Worm (Caenorhabditis elegans) whole organism, midembryonic: ENCODE data around the gene atg-9.

Experiments used
- T22C8.4 ChIP-seq: fragments of 200-800 bp; sonication (Bioruptor generic); IDR thresholded peaks from 2 replicates; pipeline ENCODE4 v1.3.6; 2022; ENCODE audit warnings: missing genetic modification characterization, missing compliant biosample characterization
- cog-1 ChIP-seq: sonication (generic microtip); optimal IDR thresholded peaks from 2 replicates; lab custom pipeline; 2016; ENCODE audit warnings: missing genetic modification characterization, missing compliant biosample characterization
- tab-1 ChIP-seq: fragments of 200-800 bp; sonication (Bioruptor generic); IDR thresholded peaks from 2 replicates; pipeline ENCODE4 v1.3.6; 2022; ENCODE audit warnings: missing genetic modification characterization, missing compliant biosample characterization
- ztf-23 ChIP-seq: fragments of 200-800 bp; sonication (Bioruptor generic); IDR thresholded peaks from 2 replicates; pipeline ENCODE4 v1.3.6; 2022; ENCODE audit warnings: missing genetic modification reagents, missing genetic modification characterization, missing compliant biosample characterization
- ztf-29 ChIP-seq: fragments of 200-800 bp; sonication (Bioruptor generic); IDR thresholded peaks from 2 replicates; pipeline ENCODE4 v1.3.6; 2022; ENCODE audit warnings: missing genetic modification reagents, missing genetic modification characterization, missing compliant biosample characterization

DNA sequence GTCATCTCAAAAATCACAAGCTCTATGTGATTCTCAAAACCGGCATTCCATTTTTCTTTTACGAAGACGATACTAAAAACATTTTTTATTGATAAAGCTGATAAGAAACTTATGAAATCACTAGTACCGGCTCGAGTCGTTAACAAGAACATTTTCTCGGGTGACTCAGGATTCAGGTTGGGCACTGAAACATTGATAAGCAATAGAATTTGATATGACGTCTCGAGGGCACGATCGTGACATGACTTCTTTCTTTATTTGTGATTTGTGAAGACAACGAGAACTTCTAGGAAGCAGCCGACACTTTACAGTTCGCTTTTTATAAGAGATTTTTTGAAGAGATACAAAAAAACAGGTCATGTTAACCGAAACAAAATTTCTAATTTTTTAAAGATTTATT lies 15.5 kb upstream of the atg-9 start:
- no peak for TF ChIP-seq T22C8.4
- TF ChIP-seq ztf-29 (GFP tag; lab: Robert Waterston, UW): no peak
- TF ChIP-seq tab-1 (GFP tag; lab: Robert Waterston, UW): no peak
- no peak for TF ChIP-seq ztf-23 (GFP tag; lab: Robert Waterston, UW)
- TF ChIP-seq cog-1 (tag; lab: Kevin White, UChicago): no peak
